Worm (Caenorhabditis elegans): ENCODE results near the gene Y54G2A.32.
A peak's percentile ranks its signal among the peaks of the same experiment; 100 is the strongest.

Y54G2A.32 gene

DNA sequence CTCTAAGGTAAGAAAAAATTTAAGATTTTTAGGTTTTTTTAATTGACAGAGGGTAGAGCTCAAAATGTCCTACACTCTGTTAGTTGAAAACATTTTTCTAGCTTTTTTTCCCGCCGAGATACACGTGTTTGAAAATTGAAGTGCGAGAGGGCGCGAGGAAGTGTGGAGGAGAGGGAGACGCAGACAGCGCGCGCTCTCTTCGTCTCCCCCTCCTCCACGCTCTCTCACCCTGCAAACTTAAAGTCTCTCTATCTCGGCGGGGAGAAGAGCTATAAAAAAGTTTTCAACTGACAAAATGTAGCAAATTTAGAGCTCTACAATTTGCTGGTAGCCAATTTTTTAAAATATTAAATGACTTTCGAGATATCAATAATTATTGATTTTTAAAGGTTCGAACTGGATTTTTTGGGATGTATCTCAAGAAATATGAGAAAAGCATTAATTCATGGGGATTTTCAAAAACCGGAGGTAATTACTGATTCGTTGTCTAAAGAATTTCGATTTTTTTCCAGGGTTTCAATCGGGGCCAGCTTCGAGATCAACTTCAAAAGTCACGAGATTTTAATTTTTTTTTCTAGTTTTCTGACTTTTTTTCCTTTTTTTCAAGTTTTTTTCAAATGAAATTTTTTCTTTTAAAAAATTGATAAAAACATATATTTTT is 38.6 kb upstream of the Y54G2A.32 start (continued):
- 0 out of 2 replicates have a peak, but pooled peaks have one; percentile 56 for TF ChIP-seq ctbp-1 (GFP tag; IDR thresholded peaks at IDR 0.05)
- TF ChIP-seq unc-130 (GFP tag; optimal IDR thresholded peaks at IDR 0.05): no peak

DNA sequence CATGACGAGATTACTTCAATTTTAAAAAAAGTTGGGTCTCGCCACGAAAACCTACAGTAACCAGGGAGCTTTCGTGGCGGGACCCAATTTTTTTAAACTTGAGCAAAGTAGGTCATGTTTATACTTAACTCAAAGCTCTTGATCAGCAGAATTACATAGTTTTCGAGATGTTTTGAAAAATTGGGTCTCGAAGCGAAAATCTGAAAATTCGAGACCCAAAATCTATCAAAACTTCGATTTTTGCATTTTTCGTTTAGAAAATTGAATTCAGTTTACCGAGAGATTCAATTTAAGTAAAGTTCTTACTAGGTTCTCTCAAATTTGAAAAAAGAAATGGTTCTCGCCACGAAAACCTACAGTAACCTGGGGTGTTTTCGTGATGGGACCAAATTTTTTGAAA is 33.7 kb upstream of the Y54G2A.32 start:
- TF ChIP-seq lin-39 (tag; optimal IDR thresholded peaks at IDR 0.05) (no peak), aha-1 (tag) (peak; percentile 38), lin-15B (tag; optimal IDR thresholded peaks at IDR 0.05) (no peak), zfp-2 (tag; optimal IDR thresholded peaks at IDR 0.05) (no peak), unc-62 (GFP tag; optimal IDR thresholded peaks at IDR 0.05 in 1 of 2) (peak in 1 of 2 experiments; percentile 93), unc-62 (tag; optimal IDR thresholded peaks at IDR 0.05) (no peak), hif-1 (tag; optimal IDR thresholded peaks at IDR 0.05) (no peak), gei-8 (GFP tag; optimal IDR thresholded peaks at IDR 0.05) (no peak), hmg-1.1 (GFP tag; IDR thresholded peaks at IDR 0.05) (no peak)

DNA sequence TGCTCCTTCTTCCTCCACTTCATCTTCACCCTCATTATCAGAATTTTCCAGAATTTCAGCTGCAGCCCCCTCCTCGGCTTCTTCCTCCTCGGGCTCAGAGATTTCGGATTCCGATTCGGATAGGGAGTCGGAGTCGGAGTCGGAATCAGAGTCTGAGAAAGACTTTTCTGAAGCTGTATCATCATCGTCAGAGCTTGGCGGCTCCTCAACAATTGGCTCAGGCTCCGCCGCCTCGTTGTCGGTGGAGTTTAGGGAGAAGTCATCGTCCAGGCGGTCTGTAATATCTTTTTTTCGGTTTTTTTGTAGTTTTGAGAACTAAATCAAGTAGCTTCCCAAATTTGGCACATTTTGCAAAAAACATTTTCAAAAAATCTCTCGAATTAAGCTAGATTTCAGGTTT is 32.9 kb upstream of the Y54G2A.32 start:
- TF ChIP-seq ceh-44 (GFP tag; IDR thresholded peaks at IDR 0.05): no peak
- no peak for TF ChIP-seq ceh-82 (tag; optimal IDR thresholded peaks at IDR 0.05)
- no peak for TF ChIP-seq ceh-28 (tag; optimal IDR thresholded peaks at IDR 0.05)
- no peak for TF ChIP-seq hlh-11 (tag; optimal IDR thresholded peaks at IDR 0.05)
- peak; percentile 93 for TF ChIP-seq aha-1 (tag)
- TF ChIP-seq lim-7 (GFP tag; IDR thresholded peaks at IDR 0.05): 0 out of 2 replicates have a peak, but pooled peaks have one; percentile 37
- peak; percentile 6; the same call in 1 of the 2 replicates for TF ChIP-seq madf-9 (GFP tag; conservative IDR thresholded peaks at IDR 0.05)
- peak; percentile 12 for TF ChIP-seq spr-3 (GFP tag; optimal IDR thresholded peaks at IDR 0.05)
- no peak for TF ChIP-seq D1046.2 (GFP tag; IDR thresholded peaks at IDR 0.05)
- peak; percentile 55; the same call in 1 of the 2 replicates for TF ChIP-seq snpc-1.2 (GFP tag; IDR thresholded peaks at IDR 0.05)
- TF ChIP-seq sdz-12 (GFP tag; optimal IDR thresholded peaks at IDR 0.05): peak; percentile 52
- TF ChIP-seq hmg-1.1 (GFP tag; IDR thresholded peaks at IDR 0.05): no peak
- peak; percentile 79 for TF ChIP-seq set-16 (GFP tag; IDR thresholded peaks at IDR 0.05)
- no peak for TF ChIP-seq ctbp-1 (GFP tag; IDR thresholded peaks at IDR 0.05)

ce11 chrIV:2771692-2772091 is 32.1 kb upstream of the Y54G2A.32 start, which contains the start of gene Y54G2A.11:
TSS of gene Y54G2A.11 (minus strand) at chrIV:2771792.
- TF ChIP-seq nhr-11 (tag; optimal IDR thresholded peaks at IDR 0.05): no peak
- no peak for TF ChIP-seq dmd-8 (GFP tag; IDR thresholded peaks at IDR 0.05)
- no peak for TF ChIP-seq fos-1 (tag; optimal IDR thresholded peaks at IDR 0.05)
- no peak for TF ChIP-seq sdz-12 (GFP tag; optimal IDR thresholded peaks at IDR 0.05)
- TF ChIP-seq ceh-44 (GFP tag; IDR thresholded peaks at IDR 0.05): no peak
- no peak for TF ChIP-seq pha-4 (GFP tag; IDR thresholded peaks at IDR 0.05)
- TF ChIP-seq pha-4 (tag; optimal IDR thresholded peaks at IDR 0.05): no peak
- no peak for TF ChIP-seq dpl-1 (GFP tag; optimal IDR thresholded peaks at IDR 0.05)
- no peak for TF ChIP-seq ZK546.5 (tag; optimal IDR thresholded peaks at IDR 0.05)
- TF ChIP-seq dmd-6 (GFP tag; IDR thresholded peaks at IDR 0.05): no peak
- no peak for TF ChIP-seq nhr-10 (tag; optimal IDR thresholded peaks at IDR 0.05)

- TF ChIP-seq gei-8 (GFP tag; optimal IDR thresholded peaks at IDR 0.05) (peak; percentile 40), unc-62 (GFP tag; optimal IDR thresholded peaks at IDR 0.05 in 1 of 2) (peak in 1 of 2 experiments; percentile 58), unc-62 (tag; optimal IDR thresholded peaks at IDR 0.05) (no peak), dpl-1 (GFP tag; optimal IDR thresholded peaks at IDR 0.05) (peak; percentile 21), hlh-11 (tag; optimal IDR thresholded peaks at IDR 0.05) (peak; percentile 70), mdl-1 (tag; optimal IDR thresholded peaks at IDR 0.05) (no peak), tag-97 (GFP tag; IDR thresholded peaks at IDR 0.05) (no peak), mxl-3 (GFP tag; optimal IDR thresholded peaks at IDR 0.05) (peak; percentile 1), set-16 (GFP tag; IDR thresholded peaks at IDR 0.05) (peak; percentile 85), nhr-111 (GFP tag; optimal IDR thresholded peaks at IDR 0.05) (peak; percentile 44), aha-1 (tag) (no peak), lin-38 (GFP tag; IDR thresholded peaks at IDR 0.05) (peak; percentile 33; the same call in 1 of the 2 replicates), ama-1 (optimal IDR thresholded peaks at IDR 0.05) (peak; percentile 50), hlh-30 (tag; optimal IDR thresholded peaks at IDR 0.05; ENCODE audit: insufficient read depth) (peak; percentile 74)
Observed at ce11 chrIV:2772209-2772851, 31.4 kb upstream of the Y54G2A.32 start.
